Fruit fly (Drosophila melanogaster) whole organism, pupa: ENCODE results near the gene GstD7.

ENCODE experiments used
- CG10348 ChIP-seq: fragments of 200-800 bp; sonication (Bioruptor generic); IDR thresholded peaks from 2 replicates; pipeline ENCODE4 v1.3.6; 2022; ENCODE audit warnings: missing biosample characterization, missing genetic modification characterization
- CG12605 ChIP-seq: fragments of 200-800 bp; sonication (Bioruptor generic); IDR thresholded peaks from 2 replicates; pipeline ENCODE4 v1.3.6; 2022; ENCODE audit warnings: missing biosample characterization, missing genetic modification characterization
- CG13204 ChIP-seq: fragments of 200-800 bp; sonication (Bioruptor generic); optimal IDR thresholded peaks from 2 replicates; lab custom pipeline; 2018; ENCODE audit warnings: missing biosample characterization, mild to moderate bottlenecking, missing genetic modification characterization, moderate library complexity
- CG14655 ChIP-seq: fragments of 200-800 bp; sonication (Bioruptor generic); optimal IDR thresholded peaks from 3 replicates; lab custom pipeline; 2017; ENCODE audit warnings: mild to moderate bottlenecking, missing biosample characterization, missing genetic modification reagents, missing genetic modification characterization
- CG15710 ChIP-seq: fragments of 200-800 bp; sonication (Bioruptor generic); optimal IDR thresholded peaks from 2 replicates; lab custom pipeline; 2018; ENCODE audit warnings: missing biosample characterization, mild to moderate bottlenecking, missing genetic modification characterization, moderate library complexity
- CG17806 ChIP-seq: fragments of 200-800 bp; sonication (Bioruptor generic); optimal IDR thresholded peaks from 2 replicates; lab custom pipeline; 2018; ENCODE audit warnings: missing biosample characterization, mild to moderate bottlenecking, missing genetic modification characterization, moderate library complexity
- CG32121 ChIP-seq: fragments of 200-800 bp; sonication (Bioruptor generic); IDR thresholded peaks from 2 replicates; pipeline ENCODE4 v1.3.6; 2022; ENCODE audit warnings: missing biosample characterization, missing genetic modification characterization
- CG34367 ChIP-seq: fragments of 200-800 bp; sonication (Bioruptor generic); optimal IDR thresholded peaks from 2 replicates; lab custom pipeline; 2018; ENCODE audit warnings: missing biosample characterization, mild to moderate bottlenecking, missing genetic modification characterization
- CG4496 ChIP-seq: fragments of 200-800 bp; sonication (Bioruptor generic); IDR thresholded peaks from 3 replicates; pipeline ENCODE4 v1.3.6; 2022; ENCODE audit warnings: missing biosample characterization, missing genetic modification characterization
- CG8159 ChIP-seq: fragments of 200-800 bp; sonication (Bioruptor generic); optimal IDR thresholded peaks from 3 replicates; lab custom pipeline; 2018; ENCODE audit warnings: missing biosample characterization, mild to moderate bottlenecking, missing genetic modification characterization, moderate library complexity
- CG8301 ChIP-seq: fragments of 200-800 bp; sonication (Bioruptor generic); optimal IDR thresholded peaks from 2 replicates; lab custom pipeline; 2018; ENCODE audit warnings: missing biosample characterization, mild to moderate bottlenecking, missing genetic modification characterization
- CG9948 ChIP-seq: fragments of 200-800 bp; sonication (Bioruptor generic); optimal IDR thresholded peaks from 2 replicates; lab custom pipeline; 2018; ENCODE audit warnings: missing biosample characterization, mild to moderate bottlenecking, missing genetic modification characterization, moderate library complexity
- D1 ChIP-seq: fragments of 200-800 bp; sonication (Bioruptor generic); optimal IDR thresholded peaks from 2 replicates; lab custom pipeline; 2018; ENCODE audit warnings: missing biosample characterization, mild to moderate bottlenecking, missing genetic modification characterization, moderate library complexity
- EcR ChIP-seq: fragments of 200-800 bp; sonication (Bioruptor generic); optimal IDR thresholded peaks from 3 replicates; lab custom pipeline; 2019; ENCODE audit warnings: missing biosample characterization, missing genetic modification characterization, mild to moderate bottlenecking, moderate library complexity, missing genetic modification reagents
- Ets98B ChIP-seq: fragments of 200-800 bp; sonication (Bioruptor generic); IDR thresholded peaks from 2 replicates; pipeline ENCODE4 v1.3.6; 2022; ENCODE audit warnings: missing biosample characterization, missing genetic modification characterization
- Pif1A ChIP-seq: fragments of 200-800 bp; sonication (Bioruptor generic); optimal IDR thresholded peaks from 3 replicates; lab custom pipeline; 2016; ENCODE audit warnings: missing biosample characterization, missing genetic modification characterization
- Pif1B ChIP-seq: fragments of 200-800 bp; sonication (Bioruptor generic); optimal IDR thresholded peaks from 3 replicates; lab custom pipeline; 2016; ENCODE audit warnings: missing biosample characterization, missing genetic modification characterization
- Snoo ChIP-seq: fragments of 200-800 bp; sonication (Bioruptor generic); optimal IDR thresholded peaks from 3 replicates; lab custom pipeline; 2017; ENCODE audit warnings: missing biosample characterization, mild to moderate bottlenecking, missing genetic modification characterization, inconsistent platforms
- fd96Ca ChIP-seq: fragments of 200-800 bp; sonication (Bioruptor generic); IDR thresholded peaks from 3 replicates; pipeline ENCODE4 v1.3.6; 2022; ENCODE audit warnings: missing biosample characterization, missing genetic modification characterization
- gl ChIP-seq: fragments of 200-800 bp; sonication (Bioruptor generic); optimal IDR thresholded peaks from 2 replicates; lab custom pipeline; 2018; ENCODE audit warnings: missing biosample characterization, mild to moderate bottlenecking, missing genetic modification characterization
- rn ChIP-seq: fragments of 200-800 bp; sonication (Bioruptor generic); IDR thresholded peaks from 2 replicates; pipeline ENCODE4 v1.3.6; 2022; ENCODE audit warnings: missing biosample characterization, missing genetic modification characterization

The GstD7 gene

DNA sequence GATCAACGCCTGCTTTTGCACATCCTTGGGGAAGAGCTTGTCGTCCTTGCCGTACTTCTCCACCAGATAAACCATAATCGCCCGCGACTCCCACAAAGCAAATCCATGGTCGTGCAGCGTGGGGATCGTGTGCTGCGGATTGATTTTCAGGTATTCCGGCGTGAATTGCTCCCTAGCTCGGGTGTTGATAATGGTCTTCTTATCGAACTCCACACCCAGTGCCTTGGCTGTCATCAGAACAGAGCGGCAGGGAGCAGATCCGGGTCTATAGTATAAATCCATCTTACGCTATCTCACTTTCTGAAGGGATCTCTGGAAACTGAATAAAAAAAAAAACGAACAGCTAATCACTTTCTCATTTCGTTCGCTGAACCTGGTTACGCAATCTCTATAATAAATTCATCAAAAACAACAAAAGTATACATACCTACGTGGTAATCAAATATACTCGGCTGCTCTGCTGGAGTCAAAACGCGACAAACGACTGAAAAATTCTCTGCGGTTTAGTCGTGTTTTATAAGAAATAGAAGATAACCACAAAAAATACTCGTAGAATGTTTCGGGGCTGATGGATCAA, 12.9 kb upstream of the GstD7 start, which contains the start of gene GstD10:
GstD10 (minus strand) TSS at position 472 of the 577 bp plus-strand sequence.
- no peak for TF ChIP-seq D1
- TF ChIP-seq CG14655 (GFP tag; lab: Kevin White, UChicago) = no peak
- no peak for TF ChIP-seq CG17806
- TF ChIP-seq Pif1B (GFP tag; lab: Kevin White, UChicago) = no peak
- no peak for TF ChIP-seq EcR (GFP tag; lab: Kevin White, UChicago)
- no peak for TF ChIP-seq CG32121
- no peak for TF ChIP-seq CG9948 (tag; lab: Kevin White, UChicago)
- TF ChIP-seq CG13204 (GFP tag; lab: Kevin White, UChicago) = no peak
- TF ChIP-seq Pif1A (GFP tag; lab: Kevin White, UChicago) = no peak
- no peak for TF ChIP-seq Ets98B (GFP tag; lab: Robert Waterston, UW)
- TF ChIP-seq Snoo = no peak
- TF ChIP-seq CG10348 (GFP tag; lab: Robert Waterston, UW) = no peak
- TF ChIP-seq CG4496 (GFP tag; lab: Robert Waterston, UW) = no peak
- no peak for TF ChIP-seq CG12605 (GFP tag; lab: Robert Waterston, UW)
- TF ChIP-seq CG15710 (tag; lab: Kevin White, UChicago) = no peak
- TF ChIP-seq, all 21 proteins: peak for 0

DNA sequence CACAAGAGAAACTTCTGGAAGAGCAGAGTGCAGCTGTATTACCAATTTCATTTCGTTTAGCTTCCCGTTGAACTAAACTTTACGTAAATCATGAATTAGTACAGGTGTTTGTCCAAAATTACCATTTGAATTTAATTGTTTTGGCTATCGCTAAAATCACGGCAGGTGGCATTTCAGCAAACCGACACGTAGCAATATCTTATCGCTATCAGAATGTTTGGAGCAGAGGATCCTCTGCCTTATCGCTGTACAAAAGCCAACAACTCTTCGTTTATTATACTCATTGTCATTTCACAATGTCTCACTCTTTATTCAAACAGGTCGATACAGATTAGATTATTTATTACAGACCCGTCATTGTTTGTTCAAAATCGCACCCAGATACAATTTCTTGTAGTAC, 12.4 kb upstream of the GstD7 start:
- TF ChIP-seq CG13204 (GFP tag; lab: Kevin White, UChicago) = no peak
- no peak for TF ChIP-seq fd96Ca (GFP tag; lab: Robert Waterston, UW)
- TF ChIP-seq CG32121 = no peak
- TF ChIP-seq CG4496 (GFP tag; lab: Robert Waterston, UW) = no peak
- TF ChIP-seq CG8159 (tag; lab: Kevin White, UChicago) = no peak
- no peak for TF ChIP-seq CG10348 (GFP tag; lab: Robert Waterston, UW)
- TF ChIP-seq Ets98B (GFP tag; lab: Robert Waterston, UW) = no peak
- no peak for TF ChIP-seq D1
- no peak for TF ChIP-seq rn
- no peak for TF ChIP-seq CG9948 (tag; lab: Kevin White, UChicago)
- TF ChIP-seq gl (tag; lab: Kevin White, UChicago) = no peak
- no peak for TF ChIP-seq CG8301 (tag; lab: Kevin White, UChicago)
- no peak for TF ChIP-seq CG14655 (GFP tag; lab: Kevin White, UChicago)
- no peak for TF ChIP-seq Pif1A (GFP tag; lab: Kevin White, UChicago)
- no peak for TF ChIP-seq CG17806
- no peak for TF ChIP-seq CG34367 (tag; lab: Kevin White, UChicago)
- TF ChIP-seq, all 21 proteins: peak for 0

DNA sequence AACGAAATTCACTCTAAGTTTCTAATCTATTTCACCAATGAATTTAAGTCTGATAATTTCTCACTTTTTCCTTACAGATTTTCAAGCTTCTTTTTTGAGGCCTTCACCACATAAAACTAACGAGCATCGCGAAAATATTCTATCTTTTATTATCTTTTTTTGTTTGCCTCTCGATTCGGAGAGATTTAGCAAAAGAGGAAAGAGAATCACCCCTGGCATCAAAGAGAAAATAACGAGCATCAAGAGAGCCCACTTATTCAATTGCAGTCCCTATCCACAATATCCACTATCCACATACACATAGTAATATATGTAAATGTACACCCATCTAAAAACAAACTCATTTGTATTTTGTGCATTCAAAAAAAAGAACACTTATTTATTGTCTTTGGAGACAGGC, 10.8 kb upstream of the GstD7 start, which contains the start of gene GstD9:
GstD9 (minus strand) TSS at position 101 of the 400 bp plus-strand sequence.
- TF ChIP-seq CG8159 (tag; lab: Kevin White, UChicago) = no peak

DNA sequence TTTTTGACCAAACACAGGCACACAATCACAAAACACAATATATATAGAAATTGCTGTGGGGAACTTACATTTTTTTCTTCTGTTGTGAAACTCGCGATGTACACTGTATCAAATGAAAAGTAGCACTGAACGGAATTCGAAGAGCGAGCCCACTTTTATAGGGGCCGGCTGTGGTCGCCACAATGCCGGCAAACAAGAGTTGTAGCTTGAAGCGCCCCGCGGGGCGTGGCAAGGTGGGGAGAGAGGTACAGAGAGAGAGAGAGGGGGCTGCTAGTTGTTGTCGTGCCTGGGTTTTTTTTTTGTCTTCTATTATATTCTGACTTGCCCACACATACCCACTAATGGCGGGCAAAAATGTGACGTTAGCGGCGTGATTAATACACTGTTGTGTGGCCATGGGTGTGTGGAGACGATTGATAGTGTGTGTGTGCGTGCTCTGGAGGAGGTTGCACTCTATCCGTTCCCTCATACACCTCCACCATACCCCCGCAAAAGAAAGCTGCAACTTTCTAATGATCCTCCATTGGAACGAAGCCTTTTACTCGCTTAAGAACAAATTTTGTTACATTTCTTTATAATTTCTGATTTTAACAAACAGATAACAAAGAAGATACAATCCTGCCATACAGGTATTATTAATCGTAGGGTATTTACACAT, 9.0 kb upstream of the GstD7 start, which contains the start of gene GstD1:
GstD1 (minus strand) TSS at position 134 of the 658 bp plus-strand sequence.
- TF ChIP-seq EcR (GFP tag; lab: Kevin White, UChicago) (peak; percentile 48), CG4496 (GFP tag; lab: Robert Waterston, UW) (peak; percentile 74), CG13204 (GFP tag; lab: Kevin White, UChicago) (no peak), CG12605 (GFP tag; lab: Robert Waterston, UW) (peak; percentile 75), CG8159 (tag; lab: Kevin White, UChicago) (peak; percentile 47), CG9948 (tag; lab: Kevin White, UChicago) (peak; percentile 72), CG8301 (tag; lab: Kevin White, UChicago) (peak; percentile 88), fd96Ca (GFP tag; lab: Robert Waterston, UW) (peak; percentile 89; the same call in 2 of the 3 replicates), CG15710 (tag; lab: Kevin White, UChicago) (peak; percentile 24), gl (tag; lab: Kevin White, UChicago) (no peak), CG34367 (tag; lab: Kevin White, UChicago) (peak; percentile 17), CG10348 (GFP tag; lab: Robert Waterston, UW) (peak; percentile 30), Ets98B (GFP tag; lab: Robert Waterston, UW) (peak; percentile 90), CG32121 (peak; percentile 92), CG14655 (GFP tag; lab: Kevin White, UChicago) (peak; percentile 86), rn (no peak), Snoo (peak; percentile 14), D1 (no peak), Pif1B (GFP tag; lab: Kevin White, UChicago) (peak; percentile 38), Pif1A (GFP tag; lab: Kevin White, UChicago) (peak; percentile 53), CG17806 (peak; percentile 39)

DNA sequence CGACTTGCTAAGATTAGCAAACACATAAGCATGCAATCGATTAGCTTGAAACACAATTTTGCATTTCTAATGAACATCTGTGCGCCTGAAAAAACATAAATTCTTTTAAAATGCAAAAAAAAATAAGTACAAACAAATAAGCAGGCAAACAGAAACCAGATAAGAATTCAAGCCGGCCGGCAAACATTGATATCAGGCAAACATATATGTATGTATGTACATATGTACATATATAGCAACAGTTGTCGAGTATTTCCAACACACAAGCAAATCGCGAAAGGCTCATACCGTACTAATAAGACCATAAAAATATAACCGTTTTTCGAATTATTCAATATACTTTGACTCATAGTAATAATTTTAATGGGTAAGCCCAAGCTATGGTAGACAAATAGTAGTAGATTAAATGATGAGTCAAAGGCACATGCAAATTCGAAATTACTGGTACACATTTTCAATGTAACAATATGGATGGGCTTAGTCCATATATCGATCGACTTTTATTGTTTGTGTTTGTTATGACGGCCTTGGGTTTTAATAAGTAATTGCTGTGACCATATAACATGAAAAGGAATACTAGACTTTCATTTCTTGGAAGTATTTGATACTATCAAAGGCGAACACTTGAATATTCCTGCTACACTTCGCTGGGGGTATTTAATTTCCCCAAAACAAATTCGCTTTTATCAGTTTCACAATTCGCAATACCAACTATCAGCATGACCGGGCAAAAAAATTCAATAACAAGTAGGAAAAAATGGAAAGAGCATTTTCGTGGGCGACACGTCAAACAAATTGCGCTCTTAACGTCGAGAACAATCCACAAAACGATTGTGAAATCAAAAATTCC, 8.3 kb upstream of the GstD7 start:
- TF ChIP-seq CG4496 (GFP tag; lab: Robert Waterston, UW) (no peak), Snoo (no peak), CG13204 (GFP tag; lab: Kevin White, UChicago) (no peak), CG12605 (GFP tag; lab: Robert Waterston, UW) (no peak)
